Fruit fly (Drosophila melanogaster): ENCODE results near the gene f.

f gene

dm6 chrX:17237421-17237820, 4.7 kb downstream of the f start (continued):
- TF ChIP-seq inv (GFP tag; IDR thresholded peaks at IDR 0.05; ENCODE audit: partially characterized antibody) (no peak), nau (GFP tag; optimal IDR thresholded peaks at IDR 0.05) (no peak), cwo (GFP tag; optimal IDR thresholded peaks at IDR 0.05) (no peak), Hr51 (GFP tag; optimal IDR thresholded peaks at IDR 0.05) (peak in 1 of 2 experiments; percentile 63), ranshi (GFP tag; IDR thresholded peaks at IDR 0.05) (no peak), CG31365 (tag; optimal IDR thresholded peaks at IDR 0.05) (no peak), aop (GFP tag; IDR thresholded peaks at IDR 0.05) (no peak), shn (GFP tag; optimal IDR thresholded peaks at IDR 0.05) (no peak), Atf-2 (GFP tag; optimal IDR thresholded peaks at IDR 0.05) (no peak), hb (GFP tag; IDR thresholded peaks at IDR 0.05; ENCODE audit: partially characterized antibody) (no peak), CG32532 (GFP tag; IDR thresholded peaks at IDR 0.05) (no peak), CG31224 (GFP tag; IDR thresholded peaks at IDR 0.05) (no peak), Xrp1 (GFP tag; IDR thresholded peaks at IDR 0.05) (peak; percentile 50), Deaf1 (tag; optimal IDR thresholded peaks at IDR 0.05) (no peak), CG6689 (GFP tag; IDR thresholded peaks at IDR 0.05) (0 out of 2 replicates have a peak, but pooled peaks have one; percentile 5), CG17802 (tag; optimal IDR thresholded peaks at IDR 0.05) (no peak), CG4404 (GFP tag; IDR thresholded peaks at IDR 0.05) (no peak), CG33557 (GFP tag; optimal IDR thresholded peaks at IDR 0.05) (no peak), nom (GFP tag; optimal IDR thresholded peaks at IDR 0.05) (peak; percentile 4), lola (GFP tag; optimal IDR thresholded peaks at IDR 0.05) (peak in 1 of 3 experiments; percentile 26), Hey (tag; optimal IDR thresholded peaks at IDR 0.05) (no peak), CG4854 (GFP tag; optimal IDR thresholded peaks at IDR 0.05) (no peak), Ets65A (GFP tag) (peak; percentile 41), row (GFP tag; IDR thresholded peaks at IDR 0.05) (peak; percentile 40; the same call in 2 of the 3 replicates), chif (GFP tag; optimal IDR thresholded peaks at IDR 0.05) (no peak), CG17361 (GFP tag; IDR thresholded peaks at IDR 0.05) (0 out of 3 replicates have a peak, but pooled peaks have one; percentile 46), CG8388 (GFP tag; optimal IDR thresholded peaks at IDR 0.05) (peak; percentile 44), CG11456 (GFP tag; IDR thresholded peaks at IDR 0.05) (no peak), CG9817 (tag; optimal IDR thresholded peaks at IDR 0.05) (no peak), eyg (GFP tag; optimal IDR thresholded peaks at IDR 0.05) (no peak), CG11093 (GFP tag; IDR thresholded peaks at IDR 0.05) (no peak), C15 (GFP tag; IDR thresholded peaks at IDR 0.05) (no peak), CG12219 (GFP tag; optimal IDR thresholded peaks at IDR 0.05) (no peak), trh (GFP tag; optimal IDR thresholded peaks at IDR 0.05) (no peak)

- TF ChIP-seq CG10274 (GFP tag; optimal IDR thresholded peaks at IDR 0.05) (no peak), Dp (GFP tag; optimal IDR thresholded peaks at IDR 0.05) (peak; percentile 44), CG30020 (tag; optimal IDR thresholded peaks at IDR 0.05) (peak; percentile 14), sens (GFP tag) (peak; percentile 71), gfzf (GFP tag; optimal IDR thresholded peaks at IDR 0.05) (peak; percentile 53), MBD-R2 (GFP tag; IDR thresholded peaks at IDR 0.05) (peak; percentile 69), CG6765 (GFP tag; optimal IDR thresholded peaks at IDR 0.05) (no peak), CG9932 (GFP tag; IDR thresholded peaks at IDR 0.05) (no peak), slou (GFP tag; optimal IDR thresholded peaks at IDR 0.05) (no peak), row (GFP tag; IDR thresholded peaks at IDR 0.05) (peak; percentile 41), crp (GFP tag; optimal IDR thresholded peaks at IDR 0.05) (peak in 1 of 2 experiments; percentile 80), hbn (GFP tag; IDR thresholded peaks at IDR 0.05; ENCODE audit: partially characterized antibody) (peak; percentile 46; the same call in 1 of the 2 replicates), tna (GFP tag; IDR thresholded peaks at IDR 0.05; ENCODE audit: partially characterized antibody) (peak; percentile 54), CG6791 (GFP tag; IDR thresholded peaks at IDR 0.05; ENCODE audit: partially characterized antibody) (peak; percentile 80), stwl (tag; optimal IDR thresholded peaks at IDR 0.05) (peak; percentile 98), CG12659 (GFP tag; optimal IDR thresholded peaks at IDR 0.05) (peak; percentile 32), Bdp1 (GFP tag; optimal IDR thresholded peaks at IDR 0.05) (no peak), CG15514 (GFP tag; optimal IDR thresholded peaks at IDR 0.05) (peak; percentile 24)
Measured at dm6 chrX:17244854-17245253, 12.1 kb downstream of the f start, which contains the start of gene CG8915. TSS of gene CG8915 (minus strand) at chrX:17245001.

Measured in whole organism, embryonic.